Worm (Caenorhabditis elegans) whole organism, late embryonic: ENCODE results near the gene ttbk-2.2.

Source experiments
- C38D4.7 ChIP-seq: fragments of 200-800 bp; sonication (Bioruptor generic); optimal IDR thresholded peaks from 2 replicates; lab custom pipeline; 2018; ENCODE audit warnings: mild to moderate bottlenecking, missing genetic modification characterization, moderate library complexity, missing compliant biosample characterization
- F13H6.1 ChIP-seq: sonication (generic microtip); optimal IDR thresholded peaks from 2 replicates; lab custom pipeline; 2016; ENCODE audit warnings: missing genetic modification characterization, missing compliant biosample characterization
- K02D7.2 ChIP-seq: sonication (generic microtip); optimal IDR thresholded peaks from 2 replicates; lab custom pipeline; 2017; ENCODE audit warnings: mild to moderate bottlenecking, missing genetic modification characterization, missing compliant biosample characterization
- T23F11.4 ChIP-seq: fragments of 200-800 bp; sonication (Bioruptor generic); optimal IDR thresholded peaks from 2 replicates; lab custom pipeline; 2018; ENCODE audit warnings: mild to moderate bottlenecking, missing genetic modification characterization, missing compliant biosample characterization
- ahr-1 ChIP-seq: sonication (generic microtip); optimal IDR thresholded peaks from 2 replicates; lab custom pipeline; 2016; ENCODE audit warnings: missing genetic modification characterization, missing compliant biosample characterization
- ceh-19 ChIP-seq: fragments of 200-800 bp; sonication (Bioruptor generic); optimal IDR thresholded peaks from 2 replicates; lab custom pipeline; 2018; ENCODE audit warnings: mild to moderate bottlenecking, missing genetic modification characterization, missing compliant biosample characterization
- ceh-22 ChIP-seq: sonication (generic microtip); optimal IDR thresholded peaks from 2 replicates; lab custom pipeline; 2017; ENCODE audit warnings: missing biosample characterization, missing genetic modification characterization
- ceh-24 ChIP-seq: sonication (generic microtip); optimal IDR thresholded peaks from 2 replicates; lab custom pipeline; 2016; ENCODE audit warnings: mild to moderate bottlenecking, missing genetic modification characterization, missing compliant biosample characterization
- ceh-31 ChIP-seq: sonication (generic microtip); optimal IDR thresholded peaks from 2 replicates; lab custom pipeline; 2016; ENCODE audit warnings: missing genetic modification characterization, missing compliant biosample characterization
- ceh-34 ChIP-seq: sonication (generic microtip); optimal IDR thresholded peaks from 2 replicates; lab custom pipeline; 2016; ENCODE audit warnings: mild to moderate bottlenecking, missing genetic modification characterization, missing compliant biosample characterization
- ceh-45 ChIP-seq: fragments of 200-800 bp; sonication (Bioruptor generic); IDR thresholded peaks from 2 replicates; pipeline ENCODE4 v1.3.6; 2022; ENCODE audit warnings: missing genetic modification reagents, missing genetic modification characterization, missing compliant biosample characterization
- ceh-48 ChIP-seq: sonication (generic microtip); optimal IDR thresholded peaks from 2 replicates; lab custom pipeline; 2016; ENCODE audit warnings: missing genetic modification characterization, inconsistent platforms, missing compliant biosample characterization
- che-1 ChIP-seq: sonication (generic microtip); optimal IDR thresholded peaks from 2 replicates; lab custom pipeline; 2016; ENCODE audit warnings: mild to moderate bottlenecking, missing genetic modification characterization, missing compliant biosample characterization
- dmd-4 ChIP-seq: sonication (generic microtip); optimal IDR thresholded peaks from 2 replicates; lab custom pipeline; 2016; ENCODE audit warnings: borderline replicate concordance, missing genetic modification characterization, missing compliant biosample characterization
- dve-1 ChIP-seq: sonication (generic microtip); optimal IDR thresholded peaks from 2 replicates; lab custom pipeline; 2017; ENCODE audit warnings: antibody characterized with exemption, mild to moderate bottlenecking, missing genetic modification characterization, missing compliant biosample characterization
- elt-2 ChIP-seq: sonication (generic microtip); optimal IDR thresholded peaks from 2 replicates; lab custom pipeline; 2016; ENCODE audit warnings: missing genetic modification reagents, missing genetic modification characterization, missing compliant biosample characterization
- ets-4 ChIP-seq: sonication (generic microtip); optimal IDR thresholded peaks from 2 replicates; lab custom pipeline; 2016; ENCODE audit warnings: missing genetic modification characterization, missing compliant biosample characterization
- eyg-1 ChIP-seq: sonication (generic microtip); optimal IDR thresholded peaks from 2 replicates; lab custom pipeline; 2016; ENCODE audit warnings: missing genotype, missing genetic modification characterization, missing compliant biosample characterization
- fkh-10 ChIP-seq: fragments of 150-350 bp; optimal IDR thresholded peaks from 2 replicates; lab custom pipeline; 2014; ENCODE audit warnings: missing biosample characterization, missing genetic modification reagents, missing genetic modification characterization
- gmeb-2 ChIP-seq: sonication (generic microtip); optimal IDR thresholded peaks from 2 replicates; lab custom pipeline; 2016; ENCODE audit warnings: missing genetic modification characterization, inconsistent platforms, missing compliant biosample characterization
- hlh-13 ChIP-seq: fragments of 200-800 bp; sonication (Bioruptor generic); optimal IDR thresholded peaks from 2 replicates; lab custom pipeline; 2018; ENCODE audit warnings: mild to moderate bottlenecking, missing genetic modification characterization, missing compliant biosample characterization
- hlh-30 ChIP-seq: sonication (generic microtip); optimal IDR thresholded peaks from 2 replicates; lab custom pipeline; 2017; ENCODE audit warnings: antibody characterized with exemption, missing genetic modification characterization, missing compliant biosample characterization; ENCODE audit not compliant: insufficient read depth
- hlh-6 ChIP-seq: sonication (generic microtip); optimal IDR thresholded peaks from 2 replicates; lab custom pipeline; 2016; ENCODE audit warnings: missing genotype, missing genetic modification characterization, missing compliant biosample characterization
- hlh-8 ChIP-seq: sonication (generic microtip); optimal IDR thresholded peaks from 2 replicates; lab custom pipeline; 2016; ENCODE audit warnings: missing genotype, missing genetic modification characterization, missing compliant biosample characterization
- lin-11 ChIP-seq: fragments of 200-800 bp; sonication (Bioruptor generic); optimal IDR thresholded peaks from 2 replicates; lab custom pipeline; 2018; ENCODE audit warnings: mild to moderate bottlenecking, missing genetic modification characterization, missing compliant biosample characterization
- madf-2 ChIP-seq: sonication (generic microtip); optimal IDR thresholded peaks from 2 replicates; lab custom pipeline; 2017; ENCODE audit warnings: missing genetic modification characterization, missing compliant biosample characterization
- nfya-1 ChIP-seq: sonication (generic microtip); optimal IDR thresholded peaks from 2 replicates; lab custom pipeline; 2017; ENCODE audit warnings: missing genetic modification characterization, mild to moderate bottlenecking, missing compliant biosample characterization, antibody characterized with exemption, moderate library complexity
- nhr-232 ChIP-seq: sonication (generic microtip); optimal IDR thresholded peaks from 2 replicates; lab custom pipeline; 2016; ENCODE audit warnings: missing genetic modification characterization, missing compliant biosample characterization
- npax-4 ChIP-seq: sonication (generic microtip); optimal IDR thresholded peaks from 2 replicates; lab custom pipeline; 2016; ENCODE audit warnings: missing genetic modification characterization, missing compliant biosample characterization
- pag-3 ChIP-seq: sonication (generic microtip); optimal IDR thresholded peaks from 2 replicates; lab custom pipeline; 2016; ENCODE audit warnings: missing compliant biosample characterization, missing genetic modification characterization, borderline replicate concordance
- pat-9 ChIP-seq: fragments of 200-800 bp; sonication (Bioruptor generic); optimal IDR thresholded peaks from 2 replicates; lab custom pipeline; 2018; ENCODE audit warnings: mild to moderate bottlenecking, missing genetic modification characterization, moderate library complexity, missing compliant biosample characterization
- pax-1 ChIP-seq: fragments of 150-350 bp; optimal IDR thresholded peaks from 2 replicates; lab custom pipeline; 2014; ENCODE audit warnings: missing biosample characterization, missing genetic modification characterization
- pha-2 ChIP-seq: sonication (generic microtip); optimal IDR thresholded peaks from 2 replicates; lab custom pipeline; 2017; ENCODE audit warnings: mild to moderate bottlenecking, missing genetic modification characterization, missing compliant biosample characterization
- pros-1 ChIP-seq: fragments of 150-350 bp; optimal IDR thresholded peaks from 2 replicates; lab custom pipeline; 2014; ENCODE audit warnings: missing biosample characterization, missing genetic modification reagents, missing genetic modification characterization
- sox-2 ChIP-seq: fragments of 200-800 bp; sonication (Bioruptor generic); IDR thresholded peaks from 2 replicates; pipeline ENCODE4 v1.3.6; 2022; ENCODE audit warnings: missing genetic modification reagents, missing genetic modification characterization, missing compliant biosample characterization
- syd-9 ChIP-seq: sonication (generic microtip); optimal IDR thresholded peaks from 2 replicates; lab custom pipeline; 2016; ENCODE audit warnings: mild to moderate bottlenecking, missing genetic modification characterization, moderate library complexity, missing compliant biosample characterization
- tbx-2 ChIP-seq: sonication (generic microtip); optimal IDR thresholded peaks from 2 replicates; lab custom pipeline; 2016; ENCODE audit warnings: missing genetic modification characterization, missing compliant biosample characterization
- tbx-7 ChIP-seq: sonication (generic microtip); optimal IDR thresholded peaks from 2 replicates; lab custom pipeline; 2016; ENCODE audit warnings: missing genotype, missing genetic modification characterization, missing compliant biosample characterization
- ttx-3 ChIP-seq: sonication (generic microtip); optimal IDR thresholded peaks from 2 replicates; lab custom pipeline; 2016; ENCODE audit warnings: missing genetic modification reagents, missing genetic modification characterization, missing compliant biosample characterization
- unc-3 ChIP-seq, 2 experiments: fragments of 200-800 bp in 1 of 2; sonication (Bioruptor generic) in 1 of 2; sonication (generic microtip) in 1 of 2; conservative IDR thresholded peaks in 1 of 2; optimal IDR thresholded peaks in 1 of 2; 2 replicates each; pipeline versions ENCODE4 v1.3.6 to Lab custom; 2016 to 2022; ENCODE audit warnings: missing compliant biosample characterization in 2 of 2, missing genetic modification characterization in 2 of 2, missing genetic modification reagents in 1 of 2
- unc-42 ChIP-seq: sonication (generic microtip); optimal IDR thresholded peaks from 2 replicates; lab custom pipeline; 2016; ENCODE audit warnings: missing genotype, missing genetic modification characterization, missing compliant biosample characterization
- unc-86 ChIP-seq: sonication (generic microtip); optimal IDR thresholded peaks from 2 replicates; lab custom pipeline; 2016; ENCODE audit warnings: missing genetic modification characterization, missing compliant biosample characterization
- zip-5 ChIP-seq: sonication (generic microtip); optimal IDR thresholded peaks from 2 replicates; lab custom pipeline; 2016; ENCODE audit warnings: missing genetic modification characterization, missing compliant biosample characterization

ttbk-2.2 gene

ce11 chrIV:5083832-5084231 is 17.0 kb upstream of the ttbk-2.2 start:
- TF ChIP-seq hlh-6 (tag; lab: Kevin White, UChicago) (no peak), F13H6.1 (tag; lab: Kevin White, UChicago) (no peak), ahr-1 (tag; lab: Kevin White, UChicago) (no peak), ceh-48 (no peak), ceh-31 (tag; lab: Kevin White, UChicago) (no peak), K02D7.2 (no peak), ceh-19 (no peak), che-1 (tag; lab: Kevin White, UChicago) (no peak), pax-1 (tag; lab: Kevin White, UChicago) (no peak), pag-3 (tag; lab: Kevin White, UChicago) (no peak), unc-3 (GFP tag; conservative IDR thresholded peaks at IDR 0.05; lab: Robert Waterston, UW) (no peak), unc-3 (tag; optimal IDR thresholded peaks at IDR 0.05; lab: Kevin White, UChicago) (no peak), elt-2 (tag; lab: Kevin White, UChicago) (no peak)

ce11 chrIV:5082900-5083530 is 16.2 kb upstream of the ttbk-2.2 start, which contains the start of gene pygo-1:
Gene pygo-1, plus strand, starts transcription at chrIV:5083303.
- TF ChIP-seq ceh-22 (tag; lab: Kevin White, UChicago) (no peak), syd-9 (tag; lab: Kevin White, UChicago) (no peak), ttx-3 (tag; lab: Kevin White, UChicago) (no peak), unc-86 (tag; lab: Kevin White, UChicago) (no peak), ceh-45 (GFP tag; lab: Robert Waterston, UW) (no peak), hlh-13 (GFP tag; lab: Kevin White, UChicago) (no peak), eyg-1 (tag; lab: Kevin White, UChicago) (no peak), gmeb-2 (no peak), pat-9 (tag; lab: Kevin White, UChicago) (no peak), C38D4.7 (no peak), tbx-7 (tag; lab: Kevin White, UChicago) (no peak), T23F11.4 (no peak)

ce11 chrIV:5081122-5081521 is 14.3 kb upstream of the ttbk-2.2 start:
- TF ChIP-seq tbx-2 (tag; lab: Kevin White, UChicago) (peak; percentile 13), eyg-1 (tag; lab: Kevin White, UChicago) (no peak), lin-11 (no peak), hlh-30 (no peak), ceh-48 (no peak)

ce11 chrIV:5078846-5079245 is 12.1 kb upstream of the ttbk-2.2 start:
- TF ChIP-seq unc-42 (tag; lab: Kevin White, UChicago) (peak; percentile 9), ets-4 (tag; lab: Kevin White, UChicago) (no peak), zip-5 (tag; lab: Kevin White, UChicago) (no peak), hlh-6 (tag; lab: Kevin White, UChicago) (no peak), F13H6.1 (tag; lab: Kevin White, UChicago) (no peak), pat-9 (tag; lab: Kevin White, UChicago) (no peak), unc-3 (GFP tag; conservative IDR thresholded peaks at IDR 0.05; lab: Robert Waterston, UW) (no peak), unc-3 (tag; optimal IDR thresholded peaks at IDR 0.05; lab: Kevin White, UChicago) (no peak), ceh-24 (tag; lab: Kevin White, UChicago) (no peak), madf-2 (tag; lab: Kevin White, UChicago) (no peak), sox-2 (GFP tag; lab: Robert Waterston, UW) (no peak), dmd-4 (tag; lab: Kevin White, UChicago) (no peak), ttx-3 (tag; lab: Kevin White, UChicago) (no peak), npax-4 (tag; lab: Kevin White, UChicago) (no peak), syd-9 (tag; lab: Kevin White, UChicago) (no peak), dve-1 (no peak), pros-1 (no peak), nfya-1 (tag; lab: Kevin White, UChicago) (peak; percentile 36), C38D4.7 (no peak), pha-2 (tag; lab: Kevin White, UChicago) (no peak), K02D7.2 (no peak), hlh-8 (peak; percentile 53), ceh-34 (tag; lab: Kevin White, UChicago) (no peak), nhr-232 (no peak), ahr-1 (tag; lab: Kevin White, UChicago) (no peak), fkh-10 (GFP tag; lab: Kevin White, UChicago) (no peak), ceh-48 (no peak)
